Worm (Caenorhabditis elegans) whole organism, L4 larva: ENCODE results near the gene F40F9.3.

Source experiments
- F26F4.8 ChIP-seq: fragments of 200-800 bp; sonication (Bioruptor generic); conservative IDR thresholded peaks from 2 replicates; pipeline ENCODE4 v1.3.6; 2022; ENCODE audit warnings: missing genetic modification characterization, missing compliant biosample characterization
- F37D6.2 ChIP-seq: sonication (generic microtip); optimal IDR thresholded peaks from 2 replicates; lab custom pipeline; 2016; ENCODE audit warnings: mild to moderate bottlenecking, missing genetic modification characterization, missing compliant biosample characterization
- F49E8.2 ChIP-seq: sonication (generic microtip); optimal IDR thresholded peaks from 2 replicates; lab custom pipeline; 2016; ENCODE audit warnings: missing compliant biosample characterization, mild to moderate bottlenecking, missing genetic modification characterization, borderline replicate concordance
- R02D3.7 ChIP-seq: fragments of 150-350 bp; sonication (generic microtip); optimal IDR thresholded peaks from 3 replicates; lab custom pipeline; 2014; ENCODE audit warnings: missing biosample characterization, missing genetic modification characterization
- aha-1 ChIP-seq: fragments of 150-350 bp; peaks from one replicate; lab custom pipeline; 2014; ENCODE audit warnings: missing biosample characterization, missing genetic modification characterization
- ama-1 ChIP-seq: fragments of 150-350 bp; optimal IDR thresholded peaks from 2 replicates; lab custom pipeline; 2014; ENCODE audit warnings: inconsistent platforms, mixed read lengths
- attf-4 ChIP-seq: sonication (generic microtip); optimal IDR thresholded peaks from 3 replicates; lab custom pipeline; 2017; ENCODE audit warnings: missing biosample characterization, missing genetic modification characterization
- ceh-82 ChIP-seq: sonication (generic microtip); optimal IDR thresholded peaks from 2 replicates; lab custom pipeline; 2017; ENCODE audit warnings: missing biosample characterization, missing genetic modification characterization
- daf-16 ChIP-seq, 3 experiments: sonication (generic microtip); optimal IDR thresholded peaks; 2 replicates each; lab custom pipeline; 2016 to 2017; ENCODE audit warnings: missing genetic modification characterization in 3 of 3, missing genetic modification reagents in 3 of 3, mild to moderate bottlenecking in 2 of 3, missing compliant biosample characterization in 2 of 3, missing biosample characterization in 1 of 3, moderate library complexity in 1 of 3
- daf-8 ChIP-seq: fragments of 200-800 bp; sonication (Bioruptor generic); IDR thresholded peaks from 2 replicates; pipeline ENCODE4 v1.3.6; 2022; ENCODE audit warnings: missing genetic modification characterization, missing compliant biosample characterization
- dmd-6 ChIP-seq: fragments of 200-800 bp; sonication (Bioruptor generic); IDR thresholded peaks from 2 replicates; pipeline ENCODE4 v1.3.6; 2022; ENCODE audit warnings: missing genetic modification reagents, missing genetic modification characterization, missing compliant biosample characterization
- dmd-8 ChIP-seq: fragments of 200-800 bp; sonication (Bioruptor generic); IDR thresholded peaks from 2 replicates; pipeline ENCODE4 v1.3.6; 2022; ENCODE audit warnings: missing genetic modification characterization, missing compliant biosample characterization
- dpl-1 ChIP-seq: fragments of 150-350 bp; optimal IDR thresholded peaks from 2 replicates; lab custom pipeline; 2014; ENCODE audit warnings: missing biosample characterization, missing genetic modification reagents, missing genetic modification characterization
- duxl-1 ChIP-seq: sonication (generic microtip); optimal IDR thresholded peaks from 2 replicates; lab custom pipeline; 2016; ENCODE audit warnings: mild to moderate bottlenecking, missing genetic modification characterization, moderate library complexity, missing compliant biosample characterization; ENCODE audit not compliant: poor library complexity
- dve-1 ChIP-seq: sonication (generic microtip); optimal IDR thresholded peaks from 2 replicates; lab custom pipeline; 2017; ENCODE audit warnings: antibody characterized with exemption, mild to moderate bottlenecking, missing genetic modification characterization, missing compliant biosample characterization; ENCODE audit not compliant: insufficient read depth
- fkh-10 ChIP-seq: fragments of 150-350 bp; optimal IDR thresholded peaks from 2 replicates; lab custom pipeline; 2014; ENCODE audit warnings: missing biosample characterization, missing genetic modification reagents, missing genetic modification characterization
- hlh-11 ChIP-seq: fragments of 200-800 bp; sonication (Bioruptor generic); optimal IDR thresholded peaks from 2 replicates; lab custom pipeline; 2018; ENCODE audit warnings: mild to moderate bottlenecking, missing genetic modification characterization, missing compliant biosample characterization
- hlh-30 ChIP-seq: sonication (generic microtip); optimal IDR thresholded peaks from 2 replicates; lab custom pipeline; 2017; ENCODE audit warnings: antibody characterized with exemption, mild to moderate bottlenecking, missing genetic modification characterization, missing compliant biosample characterization; ENCODE audit not compliant: insufficient read depth
- hmg-1.1 ChIP-seq: fragments of 200-800 bp; sonication (Bioruptor generic); IDR thresholded peaks from 2 replicates; pipeline ENCODE4 v1.3.6; 2022; ENCODE audit warnings: missing genetic modification reagents, missing genetic modification characterization, missing compliant biosample characterization
- jun-1 ChIP-seq: fragments of 150-350 bp; optimal IDR thresholded peaks from 2 replicates; lab custom pipeline; 2014; ENCODE audit warnings: missing biosample characterization, missing genetic modification reagents, missing genetic modification characterization
- lin-38 ChIP-seq: fragments of 200-800 bp; sonication (Bioruptor generic); IDR thresholded peaks from 2 replicates; pipeline ENCODE4 v1.3.6; 2022; ENCODE audit warnings: missing genetic modification reagents, missing genetic modification characterization, missing compliant biosample characterization
- madf-5 ChIP-seq, 2 experiments: fragments of 200-800 bp; sonication (Bioruptor generic); IDR thresholded peaks; 2 replicates each; pipeline ENCODE4 v1.3.6; 2022; ENCODE audit warnings: missing compliant biosample characterization in 2 of 2, missing genetic modification characterization in 2 of 2
- mdl-1 ChIP-seq, 2 experiments: fragments of 150-350 bp in 1 of 2; sonication (generic microtip) in 1 of 2; optimal IDR thresholded peaks; 2 replicates each; lab custom pipeline; 2014 to 2017; ENCODE audit warnings: missing biosample characterization in 2 of 2, missing genetic modification characterization in 2 of 2
- nhr-111 ChIP-seq: fragments of 200-800 bp; sonication (Bioruptor generic); optimal IDR thresholded peaks from 2 replicates; lab custom pipeline; 2018; ENCODE audit warnings: mild to moderate bottlenecking, missing genetic modification characterization, missing compliant biosample characterization
- nhr-28 ChIP-seq: fragments of 150-350 bp; optimal IDR thresholded peaks from 2 replicates; lab custom pipeline; 2014; ENCODE audit warnings: missing biosample characterization, missing genetic modification characterization
- nhr-6 ChIP-seq: fragments of 150-350 bp; optimal IDR thresholded peaks from 2 replicates; lab custom pipeline; 2014; ENCODE audit warnings: missing biosample characterization, missing genetic modification characterization
- pqm-1 ChIP-seq: sonication (generic microtip); optimal IDR thresholded peaks from 2 replicates; lab custom pipeline; 2017; ENCODE audit warnings: missing biosample characterization, missing genetic modification characterization
- rbr-2 ChIP-seq: sonication (generic microtip); optimal IDR thresholded peaks from 2 replicates; lab custom pipeline; 2016; ENCODE audit warnings: missing genotype, missing genetic modification characterization, missing compliant biosample characterization
- set-16 ChIP-seq: fragments of 200-800 bp; sonication (Bioruptor generic); IDR thresholded peaks from 2 replicates; pipeline ENCODE4 v1.3.6; 2022; ENCODE audit warnings: missing genetic modification reagents, missing genetic modification characterization, missing compliant biosample characterization
- snpc-4 ChIP-seq: fragments of 150-350 bp; optimal IDR thresholded peaks from 2 replicates; lab custom pipeline; 2014; ENCODE audit warnings: missing biosample characterization, missing genetic modification characterization
- spr-1 ChIP-seq: sonication (generic microtip); optimal IDR thresholded peaks from 2 replicates; lab custom pipeline; 2016; ENCODE audit warnings: mild to moderate bottlenecking, missing genetic modification characterization, missing compliant biosample characterization
- spr-3 ChIP-seq: fragments of 200-800 bp; sonication (Bioruptor generic); optimal IDR thresholded peaks from 2 replicates; lab custom pipeline; 2018; ENCODE audit warnings: mild to moderate bottlenecking, missing genetic modification characterization, missing compliant biosample characterization
- zfp-3 ChIP-seq: fragments of 200-800 bp; sonication (Bioruptor generic); conservative IDR thresholded peaks from 2 replicates; pipeline ENCODE4 v1.3.6; 2022; ENCODE audit warnings: missing genetic modification reagents, missing genetic modification characterization, missing compliant biosample characterization
- zip-2 ChIP-seq: fragments of 150-350 bp; optimal IDR thresholded peaks from 2 replicates; lab custom pipeline; 2014; ENCODE audit warnings: missing biosample characterization, missing genetic modification characterization

Gene F40F9.3

DNA sequence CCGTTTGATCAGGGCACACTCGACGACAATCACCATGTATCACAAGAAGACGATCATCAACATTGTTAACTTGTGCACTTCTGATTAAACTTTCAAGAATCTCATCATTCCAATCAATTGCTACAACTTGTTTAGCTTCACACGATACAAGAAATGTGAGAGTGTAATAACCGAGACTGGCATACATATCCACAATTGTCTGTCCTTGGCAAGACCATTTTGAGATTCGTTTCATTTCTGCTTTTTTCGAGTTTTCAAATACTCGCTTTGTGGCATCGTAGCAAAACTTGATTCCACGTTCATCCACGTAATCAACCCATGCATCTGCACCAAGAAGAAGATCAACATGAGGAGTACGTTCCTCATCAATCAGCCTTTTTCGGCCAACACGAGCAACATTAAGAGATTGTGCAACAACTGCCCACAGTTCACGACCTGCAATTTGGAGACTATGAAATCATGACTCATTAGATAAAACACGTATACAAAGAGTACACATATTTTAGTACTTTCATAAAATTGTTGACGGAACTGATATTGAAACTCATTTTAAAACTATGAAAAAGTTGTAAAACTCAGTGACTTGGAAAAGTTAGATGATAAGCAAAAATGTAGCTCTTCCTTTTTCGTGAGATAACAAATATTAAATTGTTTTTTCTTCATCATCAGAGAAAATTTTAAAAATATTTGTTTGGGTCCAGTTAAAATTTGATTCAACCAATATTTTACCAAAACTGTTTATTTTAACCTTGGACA is 2.4 kb upstream of the F40F9.3 start (continued):
- TF ChIP-seq lin-38 (GFP tag; lab: Robert Waterston, UW) (no peak), hmg-1.1 (GFP tag; lab: Robert Waterston, UW) (no peak)

DNA sequence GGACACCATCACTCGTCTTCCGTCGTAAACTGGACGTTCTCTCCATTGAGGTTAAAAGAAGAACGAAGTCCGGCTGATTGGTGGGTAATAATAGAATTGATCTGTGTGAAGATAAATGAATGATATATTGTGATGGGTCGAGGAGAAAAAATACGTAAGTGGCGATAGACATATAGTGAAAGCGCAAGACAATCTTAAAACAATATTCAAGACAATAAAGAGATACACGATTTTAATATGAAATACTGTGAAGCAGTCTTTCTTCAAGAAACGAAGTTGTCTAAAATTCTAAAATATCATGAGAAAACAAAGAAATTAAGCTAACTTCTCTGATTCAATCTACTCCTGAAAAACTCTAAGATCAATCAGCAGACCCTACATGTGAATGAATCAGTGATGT is 1.5 kb upstream of the F40F9.3 start, which contains the start of gene F40F9.10:
Gene F40F9.10 (minus strand): TSS at position 101 of the 400 bp plus-strand sequence.
- TF ChIP-seq ceh-82 (tag; lab: Kevin White, UChicago) (no peak), dve-1 (tag; lab: Kevin White, UChicago) (no peak), F37D6.2 (tag; lab: Kevin White, UChicago) (no peak), nhr-6 (no peak), spr-3 (GFP tag; lab: Kevin White, UChicago) (no peak), lin-38 (GFP tag; lab: Robert Waterston, UW) (no peak)

DNA sequence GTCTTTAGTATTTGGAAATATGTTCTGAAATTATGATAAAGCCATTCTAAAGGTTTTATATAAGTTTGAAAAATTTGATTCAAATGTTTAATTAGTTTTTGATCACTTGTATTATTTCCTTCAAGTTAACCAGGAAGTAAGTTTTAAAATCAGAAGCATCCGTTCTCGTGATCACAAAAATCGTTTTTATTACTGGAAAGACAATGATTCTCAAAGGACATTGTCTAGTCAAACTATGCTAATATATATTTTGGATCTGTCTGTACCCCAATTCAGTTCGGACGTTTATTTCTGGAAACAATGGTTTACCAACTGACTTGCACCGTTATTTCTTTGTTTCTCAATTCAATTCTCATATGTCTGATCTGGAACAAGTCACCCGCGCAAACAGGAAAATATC is 1.4 kb downstream of the F40F9.3 start, which contains the start of gene str-188:
Gene str-188 (plus strand): TSS at position 301 of the 400 bp plus-strand sequence.
- TF ChIP-seq hmg-1.1 (GFP tag; lab: Robert Waterston, UW) (no peak), nhr-28 (tag; lab: Kevin White, UChicago) (no peak), snpc-4 (no peak), F49E8.2 (tag; lab: Kevin White, UChicago) (no peak), ama-1 (lab: Kevin White, UChicago) (no peak), fkh-10 (GFP tag; lab: Kevin White, UChicago) (no peak), duxl-1 (no peak), spr-3 (GFP tag; lab: Kevin White, UChicago) (no peak), F37D6.2 (tag; lab: Kevin White, UChicago) (no peak), jun-1 (tag; lab: Kevin White, UChicago) (no peak), dmd-8 (GFP tag; lab: Robert Waterston, UW) (no peak), zfp-3 (GFP tag; lab: Robert Waterston, UW) (no peak), zip-2 (tag; lab: Kevin White, UChicago) (no peak), F26F4.8 (GFP tag; lab: Robert Waterston, UW) (no peak)

DNA sequence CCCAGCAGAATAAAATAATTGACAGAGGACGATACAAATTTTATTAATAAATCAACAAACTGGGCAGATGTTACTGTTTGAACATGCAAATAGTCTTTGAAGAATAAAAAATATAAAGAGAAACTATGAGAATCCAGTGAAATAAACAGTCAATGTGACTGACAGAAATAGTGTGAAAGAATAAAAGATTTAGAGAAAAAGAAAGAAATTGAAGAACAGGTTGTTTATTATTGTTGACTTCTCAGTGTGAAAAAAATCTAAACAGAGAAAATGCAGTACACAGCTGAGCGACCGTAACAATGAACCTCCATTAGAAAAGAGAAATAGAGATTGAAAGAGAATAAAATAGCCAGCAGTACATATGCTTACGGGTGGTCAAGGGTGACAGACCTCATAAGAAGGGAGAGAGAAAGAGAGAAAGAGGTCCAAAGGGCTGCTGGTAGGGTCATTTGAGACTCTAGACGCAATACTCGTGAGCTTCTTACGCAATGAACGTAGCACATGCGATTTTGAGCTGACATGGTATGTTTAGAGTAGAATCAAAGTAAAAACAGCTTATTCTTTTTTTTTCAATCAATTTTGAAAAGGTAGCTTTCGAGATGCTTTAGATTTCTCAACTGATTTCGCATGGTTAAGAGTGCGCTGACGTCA is 9.1 kb downstream of the F40F9.3 start, which contains the start of gene slcr-46.3:
Gene slcr-46.3 (minus strand): TSS at position 86 of the 651 bp plus-strand sequence.
- TF ChIP-seq F49E8.2 (tag; lab: Kevin White, UChicago) (no peak), daf-16 (GFP tag; optimal IDR thresholded peaks at IDR 0.05; lab: Kevin White, UChicago) (no peak), daf-16 (tag; optimal IDR thresholded peaks at IDR 0.05; lab: Kevin White, UChicago) (peak; percentile 18), daf-8 (no peak), mdl-1 (tag; optimal IDR thresholded peaks at IDR 0.05; lab: Kevin White, UChicago) (peak in 1 of 2 experiments; percentile 51), dve-1 (tag; lab: Kevin White, UChicago) (peak; percentile 23), hlh-30 (peak; percentile 38), hlh-11 (tag; lab: Kevin White, UChicago) (peak; percentile 7)

DNA sequence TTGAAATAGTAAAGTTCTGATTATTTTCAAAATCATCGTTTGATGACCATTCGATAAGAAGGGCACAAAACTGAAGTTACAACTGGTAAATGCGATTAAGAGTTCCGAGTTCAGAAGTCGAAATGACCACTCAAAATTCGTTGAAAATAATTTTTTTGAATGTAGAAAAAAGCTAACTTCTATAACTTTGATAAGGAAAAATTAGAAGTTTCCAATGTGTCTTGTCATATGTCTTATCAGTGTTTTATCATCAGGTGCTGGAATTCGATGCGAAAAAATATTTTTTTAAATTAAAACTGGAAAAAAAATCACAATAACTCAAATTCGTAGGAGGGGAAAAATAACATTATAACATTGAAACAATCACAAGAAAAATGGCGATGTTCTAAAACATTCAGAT is 10.7 kb downstream of the F40F9.3 start:
- TF ChIP-seq dmd-6 (peak; percentile 30; the same call in 1 of the 2 replicates), spr-1 (no peak), madf-5 (GFP tag; IDR thresholded peaks at IDR 0.05; lab: Robert Waterston, UW) (no peak), zfp-3 (GFP tag; lab: Robert Waterston, UW) (no peak), dpl-1 (GFP tag; lab: Kevin White, UChicago) (no peak), pqm-1 (peak; percentile 65), hlh-30 (peak; percentile 17), hlh-11 (tag; lab: Kevin White, UChicago) (peak; percentile 44), dmd-8 (GFP tag; lab: Robert Waterston, UW) (no peak), nhr-111 (no peak), set-16 (GFP tag; lab: Robert Waterston, UW) (no peak), R02D3.7 (no peak), nhr-28 (tag; lab: Kevin White, UChicago) (peak; percentile 29), aha-1 (tag; lab: Kevin White, UChicago) (peak; percentile 38), dve-1 (tag; lab: Kevin White, UChicago) (peak; percentile 32), attf-4 (tag; lab: Kevin White, UChicago) (no peak), daf-16 (GFP tag; optimal IDR thresholded peaks at IDR 0.05; lab: Kevin White, UChicago) (no peak), daf-16 (tag; optimal IDR thresholded peaks at IDR 0.05; lab: Kevin White, UChicago) (peak; percentile 55), rbr-2 (tag; lab: Kevin White, UChicago) (no peak), ama-1 (lab: Kevin White, UChicago) (no peak)
- TF ChIP-seq, all 104 proteins: peak for 8
